Worm (Caenorhabditis elegans) whole organism, L2 larva: ENCODE data around the gene tomm-70.

ENCODE experiments used
- C34F6.9 ChIP-seq: fragments of 150-350 bp; optimal IDR thresholded peaks from 2 replicates; lab custom pipeline; 2014; ENCODE audit warnings: missing biosample characterization, missing genetic modification characterization
- F13H6.1 ChIP-seq: sonication (generic microtip); optimal IDR thresholded peaks from 2 replicates; lab custom pipeline; 2016; ENCODE audit warnings: missing genetic modification characterization, missing compliant biosample characterization
- R02D3.7 ChIP-seq: fragments of 150-350 bp; optimal IDR thresholded peaks from 2 replicates; lab custom pipeline; 2014; ENCODE audit warnings: missing biosample characterization, missing genetic modification characterization
- Y55F3AM.14 ChIP-seq: fragments of 200-800 bp; sonication (Bioruptor generic); optimal IDR thresholded peaks from 2 replicates; lab custom pipeline; 2018; ENCODE audit warnings: mild to moderate bottlenecking, missing genetic modification characterization, missing compliant biosample characterization
- ZK546.5 ChIP-seq: sonication (generic microtip); optimal IDR thresholded peaks from 2 replicates; lab custom pipeline; 2017; ENCODE audit warnings: missing biosample characterization, missing genetic modification characterization
- alr-1 ChIP-seq: fragments of 150-350 bp; optimal IDR thresholded peaks from 2 replicates; lab custom pipeline; 2014; ENCODE audit warnings: missing biosample characterization, missing genetic modification characterization
- aly-2 ChIP-seq: fragments of 150-350 bp; optimal IDR thresholded peaks from 2 replicates; lab custom pipeline; 2014; ENCODE audit warnings: missing biosample characterization, missing genetic modification characterization
- blmp-1 ChIP-seq: sonication (generic microtip); optimal IDR thresholded peaks from 2 replicates; lab custom pipeline; 2017; ENCODE audit warnings: missing genetic modification characterization, mild to moderate bottlenecking, missing compliant biosample characterization, antibody characterized with exemption, moderate library complexity; ENCODE audit not compliant: insufficient read depth
- ceh-16 ChIP-seq: fragments of 150-350 bp; optimal IDR thresholded peaks from 2 replicates; lab custom pipeline; 2014; ENCODE audit warnings: missing biosample characterization, missing genetic modification characterization
- ceh-82 ChIP-seq: fragments of 150-350 bp; optimal IDR thresholded peaks from 2 replicates; lab custom pipeline; 2014; ENCODE audit warnings: missing biosample characterization, missing genetic modification characterization
- crh-2 ChIP-seq: sonication (generic microtip); optimal IDR thresholded peaks from 2 replicates; lab custom pipeline; 2017; ENCODE audit warnings: missing biosample characterization, missing genetic modification characterization
- dmd-4 ChIP-seq: sonication (generic microtip); optimal IDR thresholded peaks from 2 replicates; lab custom pipeline; 2017; ENCODE audit warnings: missing biosample characterization, missing genetic modification characterization
- egl-27 ChIP-seq: sonication (generic microtip); optimal IDR thresholded peaks from 3 replicates; lab custom pipeline; 2017; ENCODE audit warnings: missing biosample characterization, missing genetic modification reagents, missing genetic modification characterization
- elt-1 ChIP-seq: fragments of 150-350 bp; optimal IDR thresholded peaks from 2 replicates; lab custom pipeline; 2014; ENCODE audit warnings: missing biosample characterization, missing genetic modification characterization
- elt-3 ChIP-seq: sonication (generic microtip); optimal IDR thresholded peaks from 2 replicates; lab custom pipeline; 2017; ENCODE audit warnings: missing biosample characterization, missing genetic modification characterization
- fos-1 ChIP-seq: fragments of 150-350 bp; optimal IDR thresholded peaks from 2 replicates; lab custom pipeline; 2014; ENCODE audit warnings: missing biosample characterization, missing genetic modification characterization
- lin-11 ChIP-seq: fragments of 150-350 bp; sonication (generic microtip); optimal IDR thresholded peaks from 2 replicates; lab custom pipeline; 2014; ENCODE audit warnings: missing biosample characterization, missing genetic modification characterization, inconsistent platforms, mixed read lengths
- lin-39 ChIP-seq: fragments of 150-350 bp; optimal IDR thresholded peaks from 2 replicates; lab custom pipeline; 2014; ENCODE audit warnings: missing biosample characterization, missing genetic modification reagents, missing genetic modification characterization
- mab-5 ChIP-seq: fragments of 150-350 bp; optimal IDR thresholded peaks from 2 replicates; lab custom pipeline; 2014; ENCODE audit warnings: missing biosample characterization, missing genetic modification characterization
- mbf-1 ChIP-seq: sonication (generic microtip); optimal IDR thresholded peaks from 2 replicates; lab custom pipeline; 2017; ENCODE audit warnings: missing biosample characterization, missing genetic modification characterization
- mdl-1 ChIP-seq, 2 experiments: fragments of 150-350 bp in 1 of 2; sonication (generic microtip) in 1 of 2; optimal IDR thresholded peaks; 2 replicates each; lab custom pipeline; 2017; ENCODE audit warnings: missing biosample characterization in 2 of 2, missing genetic modification characterization in 2 of 2
- nhr-10 ChIP-seq: sonication (generic microtip); optimal IDR thresholded peaks from 2 replicates; lab custom pipeline; 2017; ENCODE audit warnings: missing biosample characterization, missing genetic modification characterization
- nhr-11 ChIP-seq: fragments of 150-350 bp; optimal IDR thresholded peaks from 2 replicates; lab custom pipeline; 2014; ENCODE audit warnings: missing biosample characterization, missing genetic modification characterization
- nhr-12 ChIP-seq: fragments of 150-350 bp; optimal IDR thresholded peaks from 2 replicates; lab custom pipeline; 2014; ENCODE audit warnings: missing biosample characterization, missing genetic modification characterization
- nhr-129 ChIP-seq: fragments of 150-350 bp; optimal IDR thresholded peaks from 2 replicates; lab custom pipeline; 2014; ENCODE audit warnings: missing biosample characterization, missing genetic modification characterization
- nhr-237 ChIP-seq: fragments of 150-350 bp; optimal IDR thresholded peaks from 2 replicates; lab custom pipeline; 2014; ENCODE audit warnings: missing biosample characterization, missing genetic modification characterization
- nhr-25 ChIP-seq: fragments of 150-350 bp; sonication (generic microtip); optimal IDR thresholded peaks from 3 replicates; lab custom pipeline; 2014; ENCODE audit warnings: missing biosample characterization, missing genetic modification characterization
- nhr-6 ChIP-seq: fragments of 150-350 bp; optimal IDR thresholded peaks from 2 replicates; lab custom pipeline; 2014; ENCODE audit warnings: missing biosample characterization, missing genetic modification characterization
- nhr-77 ChIP-seq: fragments of 150-350 bp; optimal IDR thresholded peaks from 2 replicates; lab custom pipeline; 2014; ENCODE audit warnings: missing biosample characterization, missing genetic modification characterization
- peb-1 ChIP-seq: fragments of 150-350 bp; optimal IDR thresholded peaks from 2 replicates; lab custom pipeline; 2014; ENCODE audit warnings: missing biosample characterization, missing genetic modification characterization
- sem-4 ChIP-seq: fragments of 150-350 bp; optimal IDR thresholded peaks from 2 replicates; lab custom pipeline; 2014; ENCODE audit warnings: missing biosample characterization, missing genetic modification reagents, missing genetic modification characterization
- skn-1 ChIP-seq: sonication (generic microtip); optimal IDR thresholded peaks from 2 replicates; lab custom pipeline; 2017; ENCODE audit warnings: missing biosample characterization, missing genetic modification characterization
- sma-3 ChIP-seq: sonication (generic microtip); optimal IDR thresholded peaks from 2 replicates; lab custom pipeline; 2016; ENCODE audit warnings: missing genetic modification reagents, missing genetic modification characterization, missing compliant biosample characterization
- sma-9 ChIP-seq, 2 experiments: fragments of 150-350 bp in 1 of 2; sonication (generic microtip) in 1 of 2; optimal IDR thresholded peaks; 2 replicates each; lab custom pipeline; 2014 to 2016; ENCODE audit warnings: missing genetic modification characterization in 2 of 2, mild to moderate bottlenecking in 1 of 2, missing biosample characterization in 1 of 2, missing compliant biosample characterization in 1 of 2, missing genetic modification reagents in 1 of 2, moderate library complexity in 1 of 2
- snpc-4 ChIP-seq: fragments of 150-350 bp; optimal IDR thresholded peaks from 2 replicates; lab custom pipeline; 2014; ENCODE audit warnings: missing biosample characterization, missing genetic modification characterization
- unc-39 ChIP-seq: fragments of 150-350 bp; optimal IDR thresholded peaks from 2 replicates; lab custom pipeline; 2014; ENCODE audit warnings: missing biosample characterization, missing genetic modification characterization
- unc-55 ChIP-seq: fragments of 150-350 bp; sonication (generic microtip); optimal IDR thresholded peaks from 3 replicates; lab custom pipeline; 2014; ENCODE audit warnings: missing biosample characterization, missing genetic modification reagents, missing genetic modification characterization
- unc-62 ChIP-seq: fragments of 150-350 bp; optimal IDR thresholded peaks from 2 replicates; lab custom pipeline; 2014; ENCODE audit warnings: missing biosample characterization, missing genetic modification reagents, missing genetic modification characterization
- zag-1 ChIP-seq: fragments of 150-350 bp; optimal IDR thresholded peaks from 2 replicates; lab custom pipeline; 2014; ENCODE audit warnings: missing biosample characterization, missing genetic modification characterization
- ztf-1 ChIP-seq: fragments of 200-800 bp; sonication (Bioruptor generic); conservative IDR thresholded peaks from 2 replicates; pipeline ENCODE4 v1.3.6; 2022; ENCODE audit warnings: missing genetic modification characterization, missing compliant biosample characterization
- ztf-11 ChIP-seq: sonication (generic microtip); optimal IDR thresholded peaks from 2 replicates; lab custom pipeline; 2017; ENCODE audit warnings: missing biosample characterization, missing genetic modification characterization
- ztf-4 ChIP-seq: fragments of 150-350 bp; optimal IDR thresholded peaks from 2 replicates; lab custom pipeline; 2014; ENCODE audit warnings: missing biosample characterization, missing genetic modification characterization

tomm-70 gene

ce11 chrIII:8801864-8802818, 47.6 kb upstream of the tomm-70 start (continued):
- peak; percentile 85 for TF ChIP-seq snpc-4 (tag; lab: Kevin White, UChicago)
- peak; percentile 99 for TF ChIP-seq crh-2 (tag; lab: Kevin White, UChicago)
- TF ChIP-seq, all 48 proteins: peak for 34

DNA sequence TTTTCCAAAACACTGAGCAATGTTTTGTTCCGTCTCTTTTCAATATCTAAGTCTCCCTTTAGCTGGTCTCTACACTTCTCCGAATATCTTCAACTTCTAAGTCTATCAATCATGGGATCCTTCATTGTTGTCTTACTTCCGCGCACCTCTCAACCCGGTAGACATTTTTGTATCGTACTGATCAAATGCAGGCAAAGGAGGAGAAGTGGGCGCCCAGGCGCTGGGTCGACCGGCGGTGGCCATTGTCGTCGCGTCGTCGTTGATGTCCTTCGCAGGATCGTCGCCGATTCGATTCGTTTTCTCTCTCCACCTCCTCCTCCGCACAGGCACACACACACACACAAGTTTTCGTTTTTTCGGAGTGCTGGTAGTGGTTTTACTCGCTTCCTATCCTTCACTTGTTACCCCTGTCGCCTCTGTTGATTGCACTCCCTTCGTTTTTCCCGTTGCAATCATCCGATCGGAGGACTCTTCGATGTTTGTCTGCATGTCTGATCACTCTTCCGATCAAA, 46.9 kb upstream of the tomm-70 start:
- no peak for TF ChIP-seq skn-1 (tag; lab: Kevin White, UChicago)
- no peak for TF ChIP-seq crh-2 (tag; lab: Kevin White, UChicago)
- no peak for TF ChIP-seq egl-27 (tag; lab: Kevin White, UChicago)

- TF ChIP-seq nhr-25 (tag; lab: Kevin White, UChicago) = peak; percentile 29
- TF ChIP-seq sma-3 (GFP tag; lab: Kevin White, UChicago) = peak; percentile 10
- no peak for TF ChIP-seq unc-62 (GFP tag; lab: Kevin White, UChicago)
Observed at ce11 chrIII:8800796-8801083, 46.2 kb upstream of the tomm-70 start.

DNA sequence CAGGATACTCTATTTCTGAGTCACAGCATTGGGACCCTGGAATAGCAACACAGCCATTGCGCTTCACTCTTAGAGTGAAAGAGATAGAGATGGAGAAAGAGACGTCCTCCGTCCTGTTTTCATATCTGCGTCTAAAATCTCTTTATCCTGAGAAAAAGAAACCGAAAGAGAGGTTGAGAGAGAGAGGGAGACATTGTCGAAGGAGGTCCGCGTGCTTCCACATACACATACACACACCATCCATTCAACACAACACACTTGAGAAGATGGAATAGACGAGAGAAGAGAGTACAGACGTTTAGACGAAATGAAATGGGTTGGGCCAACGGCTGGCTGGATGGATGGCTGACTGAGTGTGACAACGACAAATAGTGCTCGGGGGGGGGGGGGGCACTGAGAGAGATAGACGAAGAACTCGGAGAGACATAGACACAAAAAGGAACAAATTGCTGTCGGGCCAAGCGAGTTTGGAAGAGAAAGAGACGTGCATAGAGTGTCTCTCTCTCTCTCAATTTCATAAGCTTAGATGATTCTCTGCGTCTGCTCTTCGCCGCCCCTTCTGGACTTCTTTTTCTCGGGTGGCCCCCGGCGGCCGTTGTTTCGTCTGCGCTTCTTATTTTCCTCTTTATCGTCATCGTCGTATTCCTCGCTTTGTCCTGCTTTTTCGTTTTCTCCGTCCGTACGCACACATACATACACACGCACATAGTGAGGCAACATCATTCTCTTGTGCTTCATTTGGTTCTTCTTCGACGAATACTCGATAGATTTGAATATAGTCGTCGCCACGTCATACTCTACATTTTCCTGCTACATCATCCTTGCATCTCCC, 45.6 kb upstream of the tomm-70 start, which contains the start of gene F54F2.6:
Gene F54F2.6, minus strand, starts transcription at position 738 of the 832 bp plus-strand sequence.
- TF ChIP-seq nhr-25 (tag; lab: Kevin White, UChicago) (peak; percentile 81), sma-9 (GFP tag; optimal IDR thresholded peaks at IDR 0.05; lab: Kevin White, UChicago) (peak; percentile 96), sma-9 (tag; optimal IDR thresholded peaks at IDR 0.05; lab: Kevin White, UChicago) (no peak), nhr-129 (tag; lab: Kevin White, UChicago) (peak; percentile 95), aly-2 (tag; lab: Kevin White, UChicago) (no peak), ztf-4 (peak; percentile 89), F13H6.1 (tag; lab: Kevin White, UChicago) (peak; percentile 99), lin-39 (tag; lab: Kevin White, UChicago) (peak; percentile 82), C34F6.9 (tag; lab: Kevin White, UChicago) (peak; percentile 96), ZK546.5 (tag; lab: Kevin White, UChicago) (peak; percentile 1), nhr-77 (tag; lab: Kevin White, UChicago) (no peak), nhr-237 (tag; lab: Kevin White, UChicago) (peak; percentile 26), nhr-6 (peak; percentile 96), nhr-11 (no peak), ceh-82 (tag; lab: Kevin White, UChicago) (no peak), fos-1 (tag; lab: Kevin White, UChicago) (peak; percentile 54), mdl-1 (tag; optimal IDR thresholded peaks at IDR 0.05; lab: Kevin White, UChicago) (peak; percentile 85 to 98), ztf-1 (no peak), mab-5 (tag; lab: Kevin White, UChicago) (peak; percentile 94), ztf-11 (peak; percentile 54), zag-1 (tag; lab: Kevin White, UChicago) (peak; percentile 92), skn-1 (tag; lab: Kevin White, UChicago) (no peak), R02D3.7 (tag; lab: Kevin White, UChicago) (no peak), sem-4 (peak; percentile 95), blmp-1 (peak; percentile 83), ceh-16 (tag; lab: Kevin White, UChicago) (no peak), peb-1 (tag; lab: Kevin White, UChicago) (no peak), nhr-12 (tag; lab: Kevin White, UChicago) (no peak), lin-11 (peak; percentile 65), mbf-1 (tag; lab: Kevin White, UChicago) (no peak), elt-3 (tag; lab: Kevin White, UChicago) (no peak), unc-55 (peak; percentile 85), alr-1 (tag; lab: Kevin White, UChicago) (peak; percentile 90), dmd-4 (tag; lab: Kevin White, UChicago) (no peak), unc-39 (tag; lab: Kevin White, UChicago) (no peak), egl-27 (tag; lab: Kevin White, UChicago) (peak; percentile 93), Y55F3AM.14 (peak; percentile 95), unc-62 (GFP tag; lab: Kevin White, UChicago) (peak; percentile 85), nhr-10 (tag; lab: Kevin White, UChicago) (no peak), crh-2 (tag; lab: Kevin White, UChicago) (peak; percentile 87), snpc-4 (tag; lab: Kevin White, UChicago) (peak; percentile 63), elt-1 (tag; lab: Kevin White, UChicago) (no peak)
